Worm (Caenorhabditis elegans) whole organism, mixed stage, embryonic: ENCODE results near the gene rme-6.

Source experiments
- cnd-1 ChIP-seq: fragments of 200-800 bp; sonication (Bioruptor generic); optimal IDR thresholded peaks from 2 replicates; lab custom pipeline; 2018; ENCODE audit warnings: mild to moderate bottlenecking, missing genetic modification characterization, missing compliant biosample characterization
- lin-13 ChIP-seq: fragments of 150-350 bp; optimal IDR thresholded peaks from 2 replicates; lab custom pipeline; 2014; ENCODE audit warnings: missing biosample characterization, missing genetic modification characterization
- nhr-12 ChIP-seq: fragments of 150-350 bp; optimal IDR thresholded peaks from 2 replicates; lab custom pipeline; 2014; ENCODE audit warnings: missing biosample characterization, missing genetic modification characterization
- nhr-76 ChIP-seq: sonication (generic microtip); optimal IDR thresholded peaks from 2 replicates; lab custom pipeline; 2017; ENCODE audit warnings: missing biosample characterization, missing genetic modification characterization
- pha-4 ChIP-seq: fragments of 150-350 bp; optimal IDR thresholded peaks from 2 replicates; lab custom pipeline; 2018; ENCODE audit warnings: missing biosample characterization, missing genetic modification reagents, missing genetic modification characterization
- snpc-4 ChIP-seq: fragments of 150-350 bp; optimal IDR thresholded peaks from 2 replicates; lab custom pipeline; 2014; ENCODE audit warnings: missing biosample characterization, missing genetic modification characterization
- unc-62 ChIP-seq: fragments of 150-350 bp; optimal IDR thresholded peaks from 2 replicates; lab custom pipeline; 2014; ENCODE audit warnings: missing biosample characterization, missing genetic modification reagents, missing genetic modification characterization
- zip-8 ChIP-seq: fragments of 150-350 bp; optimal IDR thresholded peaks from 2 replicates; lab custom pipeline; 2014; ENCODE audit warnings: missing biosample characterization, missing genetic modification characterization

ce11 chrX:1128503-1129036 is 31.6 kb downstream of the rme-6 start, which contains the start of gene snx-1:
- TF ChIP-seq cnd-1 (tag; lab: Kevin White, UChicago): peak; percentile 38
- TF ChIP-seq unc-62 (GFP tag; lab: Kevin White, UChicago): no peak
- no peak for TF ChIP-seq nhr-76 (tag; lab: Kevin White, UChicago)
- no peak for TF ChIP-seq snpc-4 (tag; lab: Kevin White, UChicago)
- TF ChIP-seq nhr-12: no peak
- TF ChIP-seq pha-4 (tag; lab: Kevin White, UChicago): peak; percentile 20
- TF ChIP-seq lin-13 (tag; lab: Kevin White, UChicago): peak; percentile 78
- no peak for TF ChIP-seq zip-8 (tag; lab: Kevin White, UChicago)
